Fruit fly (Drosophila melanogaster) Kc167 (cell line): ENCODE results near the gene Vps13B.

Experiments used
- h ChIP-seq: fragments of >200 bp; optimal IDR thresholded peaks from 3 replicates; lab custom pipeline; 2018; ENCODE audit warnings: missing external identifiers
- insv ChIP-seq: fragments of >200 bp; optimal IDR thresholded peaks from 3 replicates; lab custom pipeline; 2018; ENCODE audit warnings: missing external identifiers
- psq ChIP-seq: fragments of >200 bp; optimal IDR thresholded peaks from 2 replicates; lab custom pipeline; 2017; ENCODE audit warnings: missing external identifiers

DNA sequence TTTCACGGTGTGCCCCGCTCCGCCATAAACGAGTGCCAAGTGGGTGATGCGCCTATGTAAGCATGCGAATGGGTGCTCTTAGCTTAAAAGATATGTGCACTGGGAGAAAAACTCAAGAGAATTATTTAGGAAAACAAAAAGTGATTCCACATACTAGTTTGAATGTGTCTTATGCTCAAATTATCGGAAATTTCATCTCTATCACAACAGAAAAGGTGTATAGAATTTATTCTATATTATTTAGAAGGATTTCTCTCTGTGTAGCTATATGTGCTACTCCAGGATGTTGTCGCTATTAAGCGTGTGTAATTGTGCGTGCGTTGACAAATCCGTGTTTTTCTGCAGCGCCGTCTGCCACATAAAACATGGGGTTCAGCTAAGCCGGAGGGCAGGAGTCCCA is 23.6 kb downstream of the Vps13B start:
- TF ChIP-seq h (lab: Kevin White, UChicago) = no peak
- TF ChIP-seq insv (lab: Kevin White, UChicago) = no peak
- no peak for TF ChIP-seq psq (lab: Kevin White, UChicago)
